Fruit fly (Drosophila melanogaster): ENCODE data around the gene CG11674.

DNA sequence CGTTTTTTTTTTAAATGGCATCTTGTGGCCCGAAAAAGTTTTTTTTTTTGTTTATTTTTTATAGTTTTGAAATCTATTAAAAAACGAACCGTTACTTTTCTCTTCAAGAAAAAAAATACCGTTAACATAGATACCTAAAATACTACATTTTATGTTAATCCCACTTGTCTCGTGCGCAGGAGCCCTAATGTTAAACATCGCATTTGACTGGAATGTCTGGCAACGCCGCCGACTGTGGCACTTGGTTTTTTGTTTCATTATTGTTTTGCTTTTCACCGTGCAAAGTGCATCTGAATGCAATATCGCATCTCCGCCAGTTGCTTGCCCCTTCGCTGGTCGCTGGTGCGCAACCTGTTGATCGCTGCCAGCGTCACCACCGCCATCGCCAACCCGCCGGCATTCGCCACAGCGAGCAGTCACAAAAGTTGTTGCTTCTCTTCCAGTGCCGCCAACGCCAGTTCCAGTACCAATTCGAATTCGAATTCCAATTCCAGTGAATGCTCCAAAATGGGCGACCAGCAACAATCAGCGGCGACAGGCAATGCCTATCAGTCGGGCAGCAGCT lies 25.6 kb downstream of the CG11674 start, which contains the start of gene CG11590:
- TF ChIP-seq CG17806 (tag; optimal IDR thresholded peaks at IDR 0.05) (no peak), Pif1B (GFP tag; optimal IDR thresholded peaks at IDR 0.05) (no peak), fd96Ca (GFP tag; IDR thresholded peaks at IDR 0.05) (0 out of 3 replicates have a peak, but pooled peaks have one; percentile 23), CG8301 (tag; optimal IDR thresholded peaks at IDR 0.05) (no peak), Snoo (tag; optimal IDR thresholded peaks at IDR 0.05) (no peak), CG34367 (tag; optimal IDR thresholded peaks at IDR 0.05) (no peak)
